Fruit fly (Drosophila melanogaster) whole organism, prepupa: ENCODE results near the gene CG33509.
A peak's percentile ranks its signal among the peaks of the same experiment; 100 is the strongest.

Experiments used
- Blimp-1 ChIP-seq: fragments of 200-800 bp; sonication (Bioruptor generic); optimal IDR thresholded peaks from 3 replicates; lab custom pipeline; 2017; ENCODE audit warnings: missing biosample characterization, missing genetic modification characterization, mild to moderate bottlenecking, moderate library complexity, missing genetic modification reagents
- CG11294 ChIP-seq: fragments of 200-800 bp; sonication (Bioruptor generic); IDR thresholded peaks from 2 replicates; pipeline ENCODE4 v1.3.6; 2022; ENCODE audit warnings: missing biosample characterization, missing genetic modification characterization
- CG11762 ChIP-seq: fragments of 200-800 bp; sonication (Bioruptor generic); optimal IDR thresholded peaks from 3 replicates; lab custom pipeline; 2016; ENCODE audit warnings: missing biosample characterization, missing genetic modification characterization; ENCODE audit not compliant: insufficient read depth
- CG11902 ChIP-seq: fragments of 200-800 bp; sonication (Bioruptor generic); optimal IDR thresholded peaks from 3 replicates; lab custom pipeline; 2016; ENCODE audit warnings: missing biosample characterization, missing genetic modification characterization
- CG1621 ChIP-seq: fragments of 200-800 bp; sonication (Bioruptor generic); optimal IDR thresholded peaks from 3 replicates; lab custom pipeline; 2018; ENCODE audit warnings: missing biosample characterization, mild to moderate bottlenecking, missing genetic modification characterization
- CG16779 ChIP-seq: fragments of 200-800 bp; sonication (Bioruptor generic); optimal IDR thresholded peaks from 3 replicates; lab custom pipeline; 2017; ENCODE audit warnings: missing biosample characterization, mild to moderate bottlenecking, missing genetic modification characterization
- CG3032 ChIP-seq: fragments of 200-800 bp; optimal IDR thresholded peaks from 2 replicates; lab custom pipeline; 2019; ENCODE audit warnings: missing biosample characterization, mild to moderate bottlenecking, missing genetic modification characterization, moderate library complexity
- CG34406 ChIP-seq: fragments of 200-800 bp; sonication (Bioruptor generic); optimal IDR thresholded peaks from 3 replicates; lab custom pipeline; 2016; ENCODE audit warnings: missing biosample characterization, missing genetic modification characterization
- CG4318 ChIP-seq: fragments of 200-800 bp; sonication (Bioruptor generic); optimal IDR thresholded peaks from 3 replicates; lab custom pipeline; 2017; ENCODE audit warnings: missing biosample characterization, mild to moderate bottlenecking, missing genetic modification characterization
- CG6163 ChIP-seq: fragments of 200-800 bp; sonication (Bioruptor generic); IDR thresholded peaks from 3 replicates; pipeline ENCODE4 v1.3.6; 2022; ENCODE audit warnings: missing biosample characterization, missing genetic modification characterization
- CG6276 ChIP-seq: fragments of 200-800 bp; sonication (Bioruptor generic); optimal IDR thresholded peaks from 2 replicates; lab custom pipeline; 2017; ENCODE audit warnings: missing biosample characterization, mild to moderate bottlenecking, missing genetic modification characterization
- CG6792 ChIP-seq: fragments of 200-800 bp; sonication (Bioruptor generic); optimal IDR thresholded peaks from 3 replicates; lab custom pipeline; 2016; ENCODE audit warnings: missing biosample characterization, missing genetic modification characterization
- CG6854 ChIP-seq: fragments of 200-800 bp; sonication (Bioruptor generic); optimal IDR thresholded peaks from 2 replicates; lab custom pipeline; 2017; ENCODE audit warnings: missing biosample characterization, mild to moderate bottlenecking, missing genetic modification characterization
- Eip93F ChIP-seq: fragments of 200-800 bp; sonication (Bioruptor generic); optimal IDR thresholded peaks from 2 replicates; lab custom pipeline; 2016; ENCODE audit warnings: missing biosample characterization, mild to moderate bottlenecking, missing genetic modification characterization
- Ets96B ChIP-seq: fragments of 200-800 bp; optimal IDR thresholded peaks from 2 replicates; lab custom pipeline; 2019; ENCODE audit warnings: missing biosample characterization, mild to moderate bottlenecking, missing genetic modification characterization, moderate library complexity
- Gug ChIP-seq: fragments of 200-800 bp; sonication (Bioruptor generic); IDR thresholded peaks from 2 replicates; pipeline ENCODE4 v1.3.6; 2022; ENCODE audit warnings: missing biosample characterization, missing genetic modification characterization
- Hr39 ChIP-seq: fragments of 200-800 bp; sonication (Bioruptor generic); optimal IDR thresholded peaks from 2 replicates; lab custom pipeline; 2016; ENCODE audit warnings: missing biosample characterization, missing genetic modification characterization
- Hr4 ChIP-seq: fragments of 200-800 bp; sonication (Bioruptor generic); optimal IDR thresholded peaks from 3 replicates; lab custom pipeline; 2016; ENCODE audit warnings: missing biosample characterization, missing genetic modification characterization
- Met ChIP-seq: fragments of 200-800 bp; sonication (Bioruptor generic); optimal IDR thresholded peaks from 3 replicates; lab custom pipeline; 2016; ENCODE audit warnings: missing biosample characterization, missing genetic modification characterization
- Smox ChIP-seq: fragments of 200-800 bp; sonication (Bioruptor generic); optimal IDR thresholded peaks from 3 replicates; lab custom pipeline; 2016; ENCODE audit warnings: missing biosample characterization, missing genetic modification characterization
- Sox15 ChIP-seq: fragments of 200-800 bp; sonication (Bioruptor generic); optimal IDR thresholded peaks from 3 replicates; lab custom pipeline; 2016; ENCODE audit warnings: missing biosample characterization, missing genetic modification characterization
- achi ChIP-seq: fragments of 200-800 bp; sonication (Bioruptor generic); optimal IDR thresholded peaks from 3 replicates; lab custom pipeline; 2016; ENCODE audit warnings: missing biosample characterization, missing genetic modification characterization
- acj6 ChIP-seq: fragments of 200-800 bp; sonication (Bioruptor generic); optimal IDR thresholded peaks from 3 replicates; lab custom pipeline; 2016; ENCODE audit warnings: missing biosample characterization, missing genetic modification characterization
- cyc ChIP-seq: fragments of 200-800 bp; sonication (Bioruptor generic); optimal IDR thresholded peaks from 3 replicates; lab custom pipeline; 2016; ENCODE audit warnings: missing biosample characterization, missing genetic modification characterization
- fd85E ChIP-seq: fragments of 200-800 bp; sonication (Bioruptor generic); optimal IDR thresholded peaks from 3 replicates; lab custom pipeline; 2016; ENCODE audit warnings: missing biosample characterization, missing genetic modification characterization
- fkh ChIP-seq: fragments of 200-800 bp; sonication (Bioruptor generic); optimal IDR thresholded peaks from 3 replicates; lab custom pipeline; 2017; ENCODE audit warnings: missing biosample characterization, mild to moderate bottlenecking, missing genetic modification characterization, moderate library complexity
- pdm3 ChIP-seq: fragments of 200-800 bp; sonication (Bioruptor generic); optimal IDR thresholded peaks from 3 replicates; lab custom pipeline; 2016; ENCODE audit warnings: missing biosample characterization, missing genetic modification characterization
- spab ChIP-seq: fragments of 200-800 bp; sonication (Bioruptor generic); optimal IDR thresholded peaks from 2 replicates; lab custom pipeline; 2017; ENCODE audit warnings: missing biosample characterization, mild to moderate bottlenecking, missing genetic modification characterization, missing genetic modification reagents
- ss ChIP-seq, 2 experiments: fragments of 200-800 bp; sonication (Bioruptor generic); optimal IDR thresholded peaks; 2 replicates in 1 of 2; 3 replicates in 1 of 2; lab custom pipeline; 2017 to 2018; ENCODE audit warnings: mild to moderate bottlenecking in 2 of 2, missing biosample characterization in 2 of 2, missing genetic modification characterization in 2 of 2, moderate library complexity in 1 of 2
- svp ChIP-seq: fragments of 200-800 bp; sonication (Bioruptor generic); peaks from one replicate; lab custom pipeline; 2016; ENCODE audit warnings: missing biosample characterization, missing genetic modification characterization
- topi ChIP-seq: fragments of 200-800 bp; sonication (Bioruptor generic); optimal IDR thresholded peaks from 3 replicates; lab custom pipeline; 2016; ENCODE audit warnings: missing biosample characterization, missing genetic modification characterization
- vri ChIP-seq: fragments of 200-800 bp; sonication (Bioruptor generic); optimal IDR thresholded peaks from 3 replicates; lab custom pipeline; 2016; ENCODE audit warnings: missing biosample characterization, mild to moderate bottlenecking, missing genetic modification characterization

The CG33509 gene

DNA sequence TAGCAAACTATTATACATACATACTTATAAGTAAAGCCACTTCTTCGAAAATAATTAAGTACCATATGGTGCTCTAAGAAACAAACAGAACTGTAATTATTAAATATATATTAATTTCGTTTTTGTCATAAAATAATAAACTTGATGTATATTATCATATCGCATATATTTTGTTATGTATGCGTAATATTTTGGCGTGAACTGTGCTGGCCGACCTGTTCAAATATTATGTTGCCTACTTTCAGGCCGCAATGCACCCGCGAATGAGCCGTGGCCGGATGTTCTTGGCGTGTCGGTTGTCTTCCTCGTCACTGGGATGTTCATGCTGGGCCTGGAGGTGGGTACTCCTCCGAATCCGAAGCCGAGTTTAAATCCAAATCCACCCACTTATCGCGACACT, 8.5 kb downstream of the CG33509 start:
- no peak for TF ChIP-seq achi
- TF ChIP-seq CG34406 (GFP tag; lab: Kevin White, UChicago) = no peak
- TF ChIP-seq svp (GFP tag; lab: Kevin White, UChicago) = peak; percentile 44
- TF ChIP-seq, all 60 proteins: peak for 1

dm6 chr2L:21075105-21075504, 11.2 kb downstream of the CG33509 start, which contains the start of gene tadr:
Gene tadr, plus strand, starts transcription at chr2L:21075405.
- TF ChIP-seq topi (GFP tag; lab: Kevin White, UChicago) = no peak
- TF ChIP-seq CG6163 = 0 out of 3 replicates have a peak, but pooled peaks have one; percentile 18
- TF ChIP-seq, all 60 proteins: peak for 1

DNA sequence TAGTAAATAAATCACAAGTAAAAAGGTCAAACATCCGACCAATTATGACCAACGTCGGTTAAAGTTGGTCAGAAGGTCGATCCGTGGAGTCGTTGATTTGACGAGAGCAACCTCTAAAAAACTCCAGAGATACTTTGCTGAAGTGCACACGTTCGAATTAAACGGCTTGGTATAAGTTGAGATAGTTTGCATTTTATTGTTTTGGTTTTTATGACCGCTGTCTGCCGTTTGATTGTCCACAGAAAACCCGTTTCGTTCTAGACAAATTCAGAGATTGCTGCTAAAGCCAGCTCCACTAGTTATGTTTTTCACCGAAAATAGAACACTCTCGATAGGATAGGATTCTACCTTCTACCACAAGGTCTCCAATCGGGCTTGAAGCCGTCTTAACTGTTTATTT, 12.5 kb downstream of the CG33509 start:
- no peak for TF ChIP-seq Smox (GFP tag; lab: Kevin White, UChicago)
- no peak for TF ChIP-seq CG11762 (GFP tag; lab: Kevin White, UChicago)
- TF ChIP-seq ss (GFP tag; optimal IDR thresholded peaks at IDR 0.05; lab: Kevin White, UChicago) = no peak
- TF ChIP-seq Blimp-1 (GFP tag; lab: Kevin White, UChicago) = no peak
- no peak for TF ChIP-seq acj6 (GFP tag; lab: Kevin White, UChicago)
- TF ChIP-seq CG6854 (GFP tag; lab: Kevin White, UChicago) = no peak
- no peak for TF ChIP-seq CG6163
- no peak for TF ChIP-seq Hr39 (GFP tag; lab: Kevin White, UChicago)
- TF ChIP-seq Hr4 (GFP tag; lab: Kevin White, UChicago) = no peak
- no peak for TF ChIP-seq Ets96B

DNA sequence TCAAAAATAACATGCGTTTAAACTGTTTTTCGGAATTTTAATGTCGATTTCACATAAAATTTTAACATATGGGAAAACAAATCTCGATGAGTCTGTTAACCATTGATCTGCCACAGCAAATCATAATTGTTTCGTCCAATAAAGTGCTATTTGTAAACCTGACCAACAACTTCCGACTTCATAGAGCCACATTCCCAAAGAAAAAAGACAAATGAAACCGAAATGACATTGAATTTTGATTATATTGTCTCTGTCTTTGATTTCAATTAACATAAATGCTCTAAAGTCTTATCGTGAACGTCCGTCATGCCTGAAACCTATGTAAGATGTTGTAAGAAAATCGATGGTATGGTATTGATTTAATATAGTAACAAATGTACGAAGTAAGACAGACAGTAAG, 13.0 kb downstream of the CG33509 start:
- TF ChIP-seq spab (GFP tag; lab: Kevin White, UChicago) = no peak
- no peak for TF ChIP-seq CG4318 (GFP tag; lab: Kevin White, UChicago)
- no peak for TF ChIP-seq CG6276 (GFP tag; lab: Kevin White, UChicago)
- TF ChIP-seq CG11902 (GFP tag; lab: Kevin White, UChicago) = no peak
- TF ChIP-seq CG1621 = no peak
- TF ChIP-seq CG11294 (GFP tag; lab: Robert Waterston, UW) = no peak
- no peak for TF ChIP-seq achi
- TF ChIP-seq vri (GFP tag; lab: Kevin White, UChicago) = no peak
- TF ChIP-seq CG6792 = no peak
- TF ChIP-seq fkh (GFP tag; lab: Kevin White, UChicago) = no peak
- no peak for TF ChIP-seq pdm3 (GFP tag; lab: Kevin White, UChicago)
- no peak for TF ChIP-seq Eip93F (GFP tag; lab: Kevin White, UChicago)
- no peak for TF ChIP-seq acj6 (GFP tag; lab: Kevin White, UChicago)
- no peak for TF ChIP-seq cyc (GFP tag; lab: Kevin White, UChicago)
- TF ChIP-seq CG16779 (tag; lab: Kevin White, UChicago) = no peak

DNA sequence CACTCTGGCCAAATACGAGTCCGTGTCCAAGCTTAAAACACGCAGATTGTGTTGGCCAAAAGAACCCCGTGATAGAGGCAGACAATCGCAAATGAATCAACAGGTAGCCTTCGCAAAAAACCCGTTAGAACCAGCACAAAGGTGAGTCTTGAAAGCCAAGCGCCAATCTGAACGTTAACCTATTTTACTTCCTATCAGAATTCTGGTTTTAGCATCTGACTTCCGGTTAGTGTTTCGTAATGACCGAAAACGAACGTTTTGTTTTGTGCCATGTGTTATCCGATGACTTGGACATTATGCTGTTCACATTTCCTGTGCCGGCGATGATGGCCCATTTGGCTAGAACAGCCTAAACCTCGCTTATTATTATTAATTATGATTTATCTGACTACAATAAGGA, 13.9 kb downstream of the CG33509 start:
- TF ChIP-seq pdm3 (GFP tag; lab: Kevin White, UChicago) = no peak
- no peak for TF ChIP-seq fd85E
- TF ChIP-seq CG11294 (GFP tag; lab: Robert Waterston, UW) = no peak
- no peak for TF ChIP-seq CG6854 (GFP tag; lab: Kevin White, UChicago)
- TF ChIP-seq Hr39 (GFP tag; lab: Kevin White, UChicago) = no peak
- no peak for TF ChIP-seq Sox15 (GFP tag; lab: Kevin White, UChicago)
- no peak for TF ChIP-seq acj6 (GFP tag; lab: Kevin White, UChicago)
- no peak for TF ChIP-seq cyc (GFP tag; lab: Kevin White, UChicago)
- TF ChIP-seq topi (GFP tag; lab: Kevin White, UChicago) = no peak
- no peak for TF ChIP-seq Met (GFP tag; lab: Kevin White, UChicago)
- TF ChIP-seq Gug (GFP tag; lab: Robert Waterston, UW) = no peak
- no peak for TF ChIP-seq Ets96B
- TF ChIP-seq CG3032 (tag; lab: Kevin White, UChicago) = no peak
- no peak for TF ChIP-seq Smox (GFP tag; lab: Kevin White, UChicago)
- no peak for TF ChIP-seq CG6163
